Worm (Caenorhabditis elegans) whole organism, midembryonic: ENCODE data around the gene F54H12.8.

Experiments
- cog-1 ChIP-seq: sonication (generic microtip); optimal IDR thresholded peaks from 2 replicates; lab custom pipeline; 2016; ENCODE audit warnings: missing genetic modification characterization, missing compliant biosample characterization
- flt-1 ChIP-seq: fragments of 200-800 bp; sonication (Bioruptor generic); IDR thresholded peaks from 2 replicates; pipeline ENCODE4 v1.3.6; 2022; ENCODE audit warnings: missing genetic modification characterization, missing compliant biosample characterization
- klf-2 ChIP-seq: fragments of 200-800 bp; sonication (Bioruptor generic); conservative IDR thresholded peaks from 2 replicates; pipeline ENCODE4 v1.3.6; 2022; ENCODE audit warnings: missing genetic modification reagents, missing genetic modification characterization, missing compliant biosample characterization
- med-1 ChIP-seq: sonication (generic microtip); optimal IDR thresholded peaks from 2 replicates; lab custom pipeline; 2017; ENCODE audit warnings: missing genetic modification characterization, mild to moderate bottlenecking, missing compliant biosample characterization, antibody characterized with exemption, missing genetic modification reagents; ENCODE audit not compliant: insufficient read depth

DNA sequence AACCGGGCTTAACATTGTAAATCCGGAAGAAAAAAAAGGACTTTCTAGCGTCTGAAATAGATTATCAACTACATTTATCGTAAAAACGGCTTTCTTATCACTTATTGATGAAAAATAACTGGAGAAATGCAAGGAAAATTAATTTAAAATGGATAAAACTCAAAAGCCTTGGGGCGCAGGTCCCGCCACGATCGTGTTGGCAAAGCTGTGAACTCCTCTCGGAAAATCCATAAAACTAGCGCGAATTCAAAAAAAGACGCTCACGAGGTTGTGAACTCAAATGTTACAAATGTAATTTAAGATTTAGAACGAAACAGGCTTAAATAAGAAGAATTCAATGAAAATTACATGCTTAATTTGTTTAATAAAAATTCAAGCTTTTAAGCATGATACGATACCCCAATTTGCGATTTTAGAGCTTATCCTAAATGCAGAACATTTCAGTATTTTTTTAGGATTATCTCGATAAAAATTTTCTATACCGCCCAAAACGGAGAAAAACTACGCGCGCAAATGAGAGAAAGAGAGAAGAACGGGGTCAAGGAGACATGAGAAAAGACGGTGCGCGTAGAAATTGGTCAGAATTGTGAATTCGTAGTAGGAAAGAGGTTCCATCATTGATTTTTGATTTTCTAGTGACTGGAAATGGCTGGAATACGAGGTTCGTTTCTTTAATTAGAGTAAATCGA is 16.8 kb downstream of the F54H12.8 start, which contains the start of gene C29E4.15:
- TF ChIP-seq med-1 (GFP tag; lab: Kevin White, UChicago) = no peak
- no peak for TF ChIP-seq cog-1 (tag; lab: Kevin White, UChicago)
- no peak for TF ChIP-seq klf-2 (GFP tag; lab: Robert Waterston, UW)
- no peak for TF ChIP-seq flt-1
